Worm (Caenorhabditis elegans): ENCODE data around the gene C56E6.4.

Gene C56E6.4

ce11 chrII:6528629-6529028, at the start of gene C56E6.4:
C56E6.4 (minus strand) TSS chrII:6528729.
- TF ChIP-seq sea-1 (GFP tag; conservative IDR thresholded peaks at IDR 0.05) (no peak), ceh-13 (GFP tag; optimal IDR thresholded peaks at IDR 0.05) (no peak), pes-1 (GFP tag; IDR thresholded peaks at IDR 0.05) (no peak), flt-1 (GFP tag; IDR thresholded peaks at IDR 0.05) (no peak), ets-7 (tag; optimal IDR thresholded peaks at IDR 0.05) (no peak), hnd-1 (tag; optimal IDR thresholded peaks at IDR 0.05) (no peak), ceh-36 (tag; optimal IDR thresholded peaks at IDR 0.05) (no peak), ama-1 (optimal IDR thresholded peaks at IDR 0.05) (no peak), scrt-1 (GFP tag; IDR thresholded peaks at IDR 0.05) (no peak), tbx-11 (GFP tag; IDR thresholded peaks at IDR 0.05) (no peak), hmg-4 (GFP tag; optimal IDR thresholded peaks at IDR 0.05) (no peak)

DNA sequence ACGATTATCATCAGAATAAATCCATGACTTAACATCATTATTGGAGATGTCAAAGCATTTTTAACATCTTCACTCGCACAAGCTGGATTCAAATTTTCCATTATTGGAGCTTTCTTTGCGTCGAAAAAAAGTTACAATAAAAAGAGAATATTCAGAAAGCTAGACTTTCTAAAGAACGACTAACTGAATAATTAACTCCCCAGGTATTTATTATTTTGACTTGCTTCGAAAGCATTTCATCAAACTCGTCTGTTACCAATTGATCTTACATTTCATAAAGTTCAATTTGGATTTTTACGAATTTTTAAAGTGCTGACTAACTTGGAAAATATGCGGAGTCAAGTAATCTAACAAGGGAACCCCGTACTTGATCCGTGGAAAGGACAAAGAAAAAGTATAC, 47.1 kb upstream of the C56E6.4 start, which contains the start of gene sra-29:
Gene sra-29, minus strand, starts transcription at position 101 of the 400 bp plus-strand sequence.
- no peak for TF ChIP-seq scrt-1 (GFP tag; IDR thresholded peaks at IDR 0.05)
- no peak for TF ChIP-seq flt-1 (GFP tag; IDR thresholded peaks at IDR 0.05)
- TF ChIP-seq tbx-11 (GFP tag; IDR thresholded peaks at IDR 0.05), result no peak
- no peak for TF ChIP-seq ceh-13 (GFP tag; optimal IDR thresholded peaks at IDR 0.05)
- no peak for TF ChIP-seq ceh-36 (tag; optimal IDR thresholded peaks at IDR 0.05)
- TF ChIP-seq hnd-1 (tag; optimal IDR thresholded peaks at IDR 0.05), result no peak
- no peak for TF ChIP-seq tbx-37 (GFP tag; conservative IDR thresholded peaks at IDR 0.05)
- no peak for TF ChIP-seq B0310.2 (tag; optimal IDR thresholded peaks at IDR 0.05)
- TF ChIP-seq aly-1 (tag; optimal IDR thresholded peaks at IDR 0.05), result no peak

DNA sequence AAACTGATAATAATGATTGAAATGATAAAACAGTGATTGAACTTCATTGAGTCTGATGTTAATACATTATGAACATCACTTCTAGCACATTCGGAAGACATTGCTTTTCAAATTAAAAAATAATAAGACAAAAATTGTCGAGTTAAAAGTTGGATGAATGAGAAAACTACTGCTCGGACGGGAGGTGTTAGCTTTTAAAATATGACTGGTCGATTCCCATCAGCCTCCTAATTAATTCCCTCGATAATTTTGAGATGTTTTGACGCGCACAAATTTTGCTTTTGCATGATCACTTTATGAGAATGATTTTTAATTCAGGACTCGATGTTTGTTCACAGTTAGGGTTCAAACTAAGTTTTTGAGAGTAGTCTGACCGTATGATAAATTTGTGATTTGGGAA, 45.1 kb upstream of the C56E6.4 start, which contains the start of gene sra-28:
Gene sra-28, minus strand, starts transcription at position 101 of the 400 bp plus-strand sequence.
- TF ChIP-seq pes-1 (GFP tag; IDR thresholded peaks at IDR 0.05) (no peak), ets-7 (tag; optimal IDR thresholded peaks at IDR 0.05) (no peak)

DNA sequence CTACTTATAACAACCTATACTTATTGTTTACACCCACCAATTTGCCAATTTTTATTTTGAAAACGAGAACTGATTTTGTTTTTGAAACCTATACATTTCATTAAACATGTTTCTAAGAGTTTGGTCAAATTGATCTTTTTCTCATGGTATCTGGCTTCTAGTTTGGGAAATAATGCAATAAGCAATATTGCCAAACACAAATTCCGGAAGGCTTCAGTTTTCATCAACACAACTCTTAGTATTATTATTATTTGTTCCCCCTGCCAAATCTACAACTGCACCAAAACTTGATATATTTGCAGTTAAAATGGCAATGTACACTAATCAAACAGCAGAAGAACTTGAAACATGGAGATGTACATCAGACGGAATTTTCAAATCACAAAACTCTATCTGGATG, 40.2 kb upstream of the C56E6.4 start, which contains the start of gene sra-27:
Gene sra-27, plus strand, starts transcription at position 301 of the 400 bp plus-strand sequence.
- no peak for TF ChIP-seq B0310.2 (tag; optimal IDR thresholded peaks at IDR 0.05)
- TF ChIP-seq hmbx-1 (tag; optimal IDR thresholded peaks at IDR 0.05), result no peak

DNA sequence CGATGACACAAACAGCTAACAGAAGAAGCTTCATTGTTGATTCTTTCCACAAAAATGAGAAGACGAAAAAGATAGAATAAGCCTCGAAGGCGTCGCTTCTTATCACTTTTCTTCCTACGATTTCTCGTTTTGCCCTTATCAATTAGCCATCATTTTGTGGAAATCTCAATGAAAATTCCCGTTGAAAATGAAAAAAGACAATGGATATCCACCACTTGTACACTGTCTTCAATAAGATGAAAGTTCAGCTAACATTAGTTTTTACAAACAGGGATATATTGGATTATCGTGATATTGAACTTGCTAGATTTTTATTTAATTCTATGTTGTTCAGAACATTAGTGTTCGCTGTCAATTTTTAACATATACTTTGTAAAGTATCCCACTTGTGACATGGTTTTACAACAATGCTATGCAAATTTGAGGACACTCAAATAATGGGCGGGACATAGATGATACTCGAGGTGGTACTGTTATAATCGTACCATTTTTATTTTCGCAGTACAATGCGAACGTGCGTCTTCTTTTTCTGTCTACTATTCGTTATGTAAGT, 38.2 kb upstream of the C56E6.4 start, which contains the start of the genes F18C5.5 and F18C5.9:
Gene F18C5.5, minus strand, starts transcription at position 101 of the 553 bp plus-strand sequence.
Gene F18C5.9, plus strand, starts transcription at position 503 of the 553 bp plus-strand sequence.
- TF ChIP-seq hmbx-1 (tag; optimal IDR thresholded peaks at IDR 0.05) (no peak), tbx-37 (GFP tag; conservative IDR thresholded peaks at IDR 0.05) (no peak), F13C5.2 (tag; optimal IDR thresholded peaks at IDR 0.05) (no peak), tra-4 (tag; optimal IDR thresholded peaks at IDR 0.05) (no peak), ceh-13 (GFP tag; optimal IDR thresholded peaks at IDR 0.05) (no peak), ama-1 (optimal IDR thresholded peaks at IDR 0.05) (no peak), tbx-11 (GFP tag; IDR thresholded peaks at IDR 0.05) (no peak), pes-1 (GFP tag; IDR thresholded peaks at IDR 0.05) (no peak), ceh-36 (tag; optimal IDR thresholded peaks at IDR 0.05) (no peak), sea-1 (GFP tag; conservative IDR thresholded peaks at IDR 0.05) (no peak), B0310.2 (tag; optimal IDR thresholded peaks at IDR 0.05) (no peak), hnd-1 (tag; optimal IDR thresholded peaks at IDR 0.05) (no peak), hmg-4 (GFP tag; optimal IDR thresholded peaks at IDR 0.05) (no peak), aly-1 (tag; optimal IDR thresholded peaks at IDR 0.05) (no peak), ets-7 (tag; optimal IDR thresholded peaks at IDR 0.05) (no peak), scrt-1 (GFP tag; IDR thresholded peaks at IDR 0.05) (no peak), flt-1 (GFP tag; IDR thresholded peaks at IDR 0.05) (no peak)

DNA sequence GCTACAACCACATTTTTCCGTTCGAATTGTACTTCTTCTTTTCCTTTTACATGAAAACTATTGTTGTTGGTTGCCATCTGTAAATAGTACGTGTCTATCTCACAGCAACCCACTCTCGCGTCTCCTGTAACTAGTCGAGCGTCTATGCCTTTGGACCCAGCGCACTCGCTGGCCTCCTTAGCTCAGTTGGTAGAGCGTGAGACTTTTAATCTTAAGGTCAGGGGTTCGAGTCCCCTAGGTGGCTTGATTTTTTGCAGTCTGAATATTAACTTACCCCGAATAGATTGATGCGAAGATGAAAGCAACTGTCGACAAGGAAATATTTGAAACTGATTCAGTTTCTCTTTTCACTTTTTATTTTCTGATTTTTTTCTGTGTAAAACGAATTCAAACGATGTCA, 36.5 kb upstream of the C56E6.4 start, which contains the start of gene mpz-3:
Gene mpz-3, minus strand, starts transcription at position 320 of the 400 bp plus-strand sequence.
- TF ChIP-seq ceh-13 (GFP tag; optimal IDR thresholded peaks at IDR 0.05) (peak; percentile 58), flt-1 (GFP tag; IDR thresholded peaks at IDR 0.05) (peak; percentile 81; the same call in 1 of the 2 replicates), tbx-11 (GFP tag; IDR thresholded peaks at IDR 0.05) (peak; percentile 83), ets-7 (tag; optimal IDR thresholded peaks at IDR 0.05) (peak; percentile 30), hmg-4 (GFP tag; optimal IDR thresholded peaks at IDR 0.05) (no peak), hnd-1 (tag; optimal IDR thresholded peaks at IDR 0.05) (peak; percentile 47), B0310.2 (tag; optimal IDR thresholded peaks at IDR 0.05) (peak; percentile 30), hmbx-1 (tag; optimal IDR thresholded peaks at IDR 0.05) (no peak), aly-1 (tag; optimal IDR thresholded peaks at IDR 0.05) (peak; percentile 74), scrt-1 (GFP tag; IDR thresholded peaks at IDR 0.05) (peak; percentile 77), tra-4 (tag; optimal IDR thresholded peaks at IDR 0.05) (no peak), sea-1 (GFP tag; conservative IDR thresholded peaks at IDR 0.05) (no peak), F13C5.2 (tag; optimal IDR thresholded peaks at IDR 0.05) (peak; percentile 72), ceh-36 (tag; optimal IDR thresholded peaks at IDR 0.05) (peak; percentile 64)

- TF ChIP-seq hmg-4 (GFP tag; optimal IDR thresholded peaks at IDR 0.05) (no peak), B0310.2 (tag; optimal IDR thresholded peaks at IDR 0.05) (no peak), tra-4 (tag; optimal IDR thresholded peaks at IDR 0.05) (no peak), hnd-1 (tag; optimal IDR thresholded peaks at IDR 0.05) (no peak), sea-1 (GFP tag; conservative IDR thresholded peaks at IDR 0.05) (no peak), tbx-37 (GFP tag; conservative IDR thresholded peaks at IDR 0.05) (no peak), hmbx-1 (tag; optimal IDR thresholded peaks at IDR 0.05) (no peak), scrt-1 (GFP tag; IDR thresholded peaks at IDR 0.05) (no peak), ceh-13 (GFP tag; optimal IDR thresholded peaks at IDR 0.05) (no peak), tbx-11 (GFP tag; IDR thresholded peaks at IDR 0.05) (no peak), F13C5.2 (tag; optimal IDR thresholded peaks at IDR 0.05) (no peak), ceh-36 (tag; optimal IDR thresholded peaks at IDR 0.05) (no peak), ets-7 (tag; optimal IDR thresholded peaks at IDR 0.05) (no peak), aly-1 (tag; optimal IDR thresholded peaks at IDR 0.05) (no peak), flt-1 (GFP tag; IDR thresholded peaks at IDR 0.05) (no peak)
Measured at ce11 chrII:6563238-6563637, 34.7 kb upstream of the C56E6.4 start.

Data from whole organism, early embryonic.